Fruit fly (Drosophila melanogaster) whole organism, pupa: ENCODE measurements around the gene Trf4-1.

Experiments
- CG10348 ChIP-seq: fragments of 200-800 bp; sonication (Bioruptor generic); IDR thresholded peaks from 2 replicates; pipeline ENCODE4 v1.3.6; 2022; ENCODE audit warnings: missing biosample characterization, missing genetic modification characterization
- CG12605 ChIP-seq: fragments of 200-800 bp; sonication (Bioruptor generic); IDR thresholded peaks from 2 replicates; pipeline ENCODE4 v1.3.6; 2022; ENCODE audit warnings: missing biosample characterization, missing genetic modification characterization
- CG13204 ChIP-seq: fragments of 200-800 bp; sonication (Bioruptor generic); optimal IDR thresholded peaks from 2 replicates; lab custom pipeline; 2018; ENCODE audit warnings: missing biosample characterization, mild to moderate bottlenecking, missing genetic modification characterization, moderate library complexity
- CG14655 ChIP-seq: fragments of 200-800 bp; sonication (Bioruptor generic); optimal IDR thresholded peaks from 3 replicates; lab custom pipeline; 2017; ENCODE audit warnings: mild to moderate bottlenecking, missing biosample characterization, missing genetic modification reagents, missing genetic modification characterization
- CG15710 ChIP-seq: fragments of 200-800 bp; sonication (Bioruptor generic); optimal IDR thresholded peaks from 2 replicates; lab custom pipeline; 2018; ENCODE audit warnings: missing biosample characterization, mild to moderate bottlenecking, missing genetic modification characterization, moderate library complexity
- CG17806 ChIP-seq: fragments of 200-800 bp; sonication (Bioruptor generic); optimal IDR thresholded peaks from 2 replicates; lab custom pipeline; 2018; ENCODE audit warnings: missing biosample characterization, mild to moderate bottlenecking, missing genetic modification characterization, moderate library complexity
- CG32121 ChIP-seq: fragments of 200-800 bp; sonication (Bioruptor generic); IDR thresholded peaks from 2 replicates; pipeline ENCODE4 v1.3.6; 2022; ENCODE audit warnings: missing biosample characterization, missing genetic modification characterization
- CG34367 ChIP-seq: fragments of 200-800 bp; sonication (Bioruptor generic); optimal IDR thresholded peaks from 2 replicates; lab custom pipeline; 2018; ENCODE audit warnings: missing biosample characterization, mild to moderate bottlenecking, missing genetic modification characterization
- CG4496 ChIP-seq: fragments of 200-800 bp; sonication (Bioruptor generic); IDR thresholded peaks from 3 replicates; pipeline ENCODE4 v1.3.6; 2022; ENCODE audit warnings: missing biosample characterization, missing genetic modification characterization
- CG8159 ChIP-seq: fragments of 200-800 bp; sonication (Bioruptor generic); optimal IDR thresholded peaks from 3 replicates; lab custom pipeline; 2018; ENCODE audit warnings: missing biosample characterization, mild to moderate bottlenecking, missing genetic modification characterization, moderate library complexity
- CG8301 ChIP-seq: fragments of 200-800 bp; sonication (Bioruptor generic); optimal IDR thresholded peaks from 2 replicates; lab custom pipeline; 2018; ENCODE audit warnings: missing biosample characterization, mild to moderate bottlenecking, missing genetic modification characterization
- CG9948 ChIP-seq: fragments of 200-800 bp; sonication (Bioruptor generic); optimal IDR thresholded peaks from 2 replicates; lab custom pipeline; 2018; ENCODE audit warnings: missing biosample characterization, mild to moderate bottlenecking, missing genetic modification characterization, moderate library complexity
- D1 ChIP-seq: fragments of 200-800 bp; sonication (Bioruptor generic); optimal IDR thresholded peaks from 2 replicates; lab custom pipeline; 2018; ENCODE audit warnings: missing biosample characterization, mild to moderate bottlenecking, missing genetic modification characterization, moderate library complexity
- EcR ChIP-seq: fragments of 200-800 bp; sonication (Bioruptor generic); optimal IDR thresholded peaks from 3 replicates; lab custom pipeline; 2019; ENCODE audit warnings: missing biosample characterization, missing genetic modification characterization, mild to moderate bottlenecking, moderate library complexity, missing genetic modification reagents
- Ets98B ChIP-seq: fragments of 200-800 bp; sonication (Bioruptor generic); IDR thresholded peaks from 2 replicates; pipeline ENCODE4 v1.3.6; 2022; ENCODE audit warnings: missing biosample characterization, missing genetic modification characterization
- Pif1A ChIP-seq: fragments of 200-800 bp; sonication (Bioruptor generic); optimal IDR thresholded peaks from 3 replicates; lab custom pipeline; 2016; ENCODE audit warnings: missing biosample characterization, missing genetic modification characterization
- Pif1B ChIP-seq: fragments of 200-800 bp; sonication (Bioruptor generic); optimal IDR thresholded peaks from 3 replicates; lab custom pipeline; 2016; ENCODE audit warnings: missing biosample characterization, missing genetic modification characterization
- Snoo ChIP-seq: fragments of 200-800 bp; sonication (Bioruptor generic); optimal IDR thresholded peaks from 3 replicates; lab custom pipeline; 2017; ENCODE audit warnings: missing biosample characterization, mild to moderate bottlenecking, missing genetic modification characterization, inconsistent platforms
- fd96Ca ChIP-seq: fragments of 200-800 bp; sonication (Bioruptor generic); IDR thresholded peaks from 3 replicates; pipeline ENCODE4 v1.3.6; 2022; ENCODE audit warnings: missing biosample characterization, missing genetic modification characterization
- gl ChIP-seq: fragments of 200-800 bp; sonication (Bioruptor generic); optimal IDR thresholded peaks from 2 replicates; lab custom pipeline; 2018; ENCODE audit warnings: missing biosample characterization, mild to moderate bottlenecking, missing genetic modification characterization
- rn ChIP-seq: fragments of 200-800 bp; sonication (Bioruptor generic); IDR thresholded peaks from 2 replicates; pipeline ENCODE4 v1.3.6; 2022; ENCODE audit warnings: missing biosample characterization, missing genetic modification characterization

The Trf4-1 gene

DNA sequence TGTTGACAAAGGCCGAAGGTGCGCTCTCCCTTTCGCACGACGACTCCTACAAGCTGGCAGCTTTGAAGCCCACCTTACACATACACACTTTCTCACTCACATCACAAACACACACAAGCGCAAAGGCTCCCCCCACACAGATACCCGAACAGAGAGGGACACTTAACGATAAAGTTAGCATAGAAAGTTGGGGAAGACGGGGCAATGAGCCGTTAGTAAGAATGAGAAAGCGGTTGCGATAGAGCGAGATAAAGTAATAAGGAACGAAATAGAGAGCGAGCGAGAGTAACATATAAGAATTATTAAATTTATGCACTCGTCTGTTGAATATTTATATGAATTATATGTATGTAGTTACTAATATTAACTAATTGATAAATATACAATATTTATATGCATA lies 8.9 kb downstream of the Trf4-1 start:
- TF ChIP-seq Pif1B (GFP tag; lab: Kevin White, UChicago): no peak
- no peak for TF ChIP-seq CG4496
- TF ChIP-seq D1 (tag; lab: Kevin White, UChicago): no peak
- no peak for TF ChIP-seq CG14655 (GFP tag; lab: Kevin White, UChicago)
- TF ChIP-seq EcR (GFP tag; lab: Kevin White, UChicago): peak; percentile 13
- TF ChIP-seq, all 21 proteins: peak for 1

DNA sequence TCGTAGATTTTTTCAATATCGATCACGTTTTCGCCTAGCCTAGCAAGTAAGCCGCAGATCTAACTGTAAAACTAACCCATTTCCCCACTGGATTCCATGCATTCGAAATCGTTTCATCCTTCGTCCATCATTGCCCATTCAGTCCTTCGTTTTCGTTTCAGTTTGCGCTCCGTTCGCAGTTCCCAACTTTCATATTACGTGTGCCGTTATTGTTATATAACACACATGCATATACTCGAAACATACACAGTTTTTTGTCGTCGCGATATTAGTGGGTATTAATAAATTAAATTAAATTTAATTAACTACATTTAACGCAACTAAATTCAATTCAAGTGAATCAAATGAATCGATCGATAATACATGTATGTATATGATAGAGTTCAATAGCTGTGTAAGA lies 9.5 kb downstream of the Trf4-1 start:
- no peak for TF ChIP-seq CG14655 (GFP tag; lab: Kevin White, UChicago)
- TF ChIP-seq CG12605 (GFP tag; lab: Robert Waterston, UW): no peak
- TF ChIP-seq CG8301 (tag; lab: Kevin White, UChicago): no peak
- no peak for TF ChIP-seq D1 (tag; lab: Kevin White, UChicago)
- TF ChIP-seq CG9948 (tag; lab: Kevin White, UChicago): no peak

DNA sequence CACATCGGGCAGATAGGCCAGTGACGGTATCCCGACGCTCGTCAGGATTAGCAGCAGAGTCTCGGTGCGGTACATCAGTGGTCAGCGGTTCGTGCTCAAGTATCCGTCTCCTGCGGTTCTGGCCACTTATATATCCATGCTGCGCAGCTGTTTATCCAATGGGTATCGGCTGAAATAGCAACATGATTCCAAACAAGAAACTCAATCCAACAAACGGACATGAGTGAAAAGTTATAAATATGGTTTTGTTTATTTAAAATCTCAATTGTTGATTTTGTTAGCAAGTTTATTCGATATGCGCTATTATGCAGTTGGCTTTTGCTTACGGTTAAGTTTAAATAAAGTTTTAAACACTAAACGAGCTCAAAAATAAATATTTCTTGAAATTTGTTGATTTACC lies 10.7 kb downstream of the Trf4-1 start, which contains the start of gene CG12111:
CG12111 (minus strand) TSS at position 101 of the 400 bp plus-strand sequence.
- TF ChIP-seq CG4496 (no peak), CG13204 (GFP tag; lab: Kevin White, UChicago) (no peak), CG34367 (tag; lab: Kevin White, UChicago) (no peak)

dm6 chrX:8571936-8572335 lies 11.8 kb downstream of the Trf4-1 start:
- no peak for TF ChIP-seq Pif1A (GFP tag; lab: Kevin White, UChicago)
- TF ChIP-seq CG32121 (GFP tag; lab: Robert Waterston, UW): no peak
- no peak for TF ChIP-seq CG10348
- TF ChIP-seq Snoo (tag; lab: Kevin White, UChicago): no peak
- no peak for TF ChIP-seq Pif1B (GFP tag; lab: Kevin White, UChicago)
- no peak for TF ChIP-seq CG12605 (GFP tag; lab: Robert Waterston, UW)
- TF ChIP-seq rn (GFP tag; lab: Robert Waterston, UW): no peak

dm6 chrX:8572939-8573594 lies 12.9 kb downstream of the Trf4-1 start, which contains the start of gene spirit:
Gene spirit, minus strand, starts transcription at chrX:8573593.
- TF ChIP-seq CG8301 (tag; lab: Kevin White, UChicago): peak; percentile 1
- no peak for TF ChIP-seq Snoo (tag; lab: Kevin White, UChicago)
- peak; percentile 14 for TF ChIP-seq CG14655 (GFP tag; lab: Kevin White, UChicago)
- 0 out of 2 replicates have a peak, but pooled peaks have one; percentile 10 for TF ChIP-seq Ets98B (GFP tag; lab: Robert Waterston, UW)
- TF ChIP-seq Pif1B (GFP tag; lab: Kevin White, UChicago): no peak
- TF ChIP-seq, all 21 proteins: peak for 3

DNA sequence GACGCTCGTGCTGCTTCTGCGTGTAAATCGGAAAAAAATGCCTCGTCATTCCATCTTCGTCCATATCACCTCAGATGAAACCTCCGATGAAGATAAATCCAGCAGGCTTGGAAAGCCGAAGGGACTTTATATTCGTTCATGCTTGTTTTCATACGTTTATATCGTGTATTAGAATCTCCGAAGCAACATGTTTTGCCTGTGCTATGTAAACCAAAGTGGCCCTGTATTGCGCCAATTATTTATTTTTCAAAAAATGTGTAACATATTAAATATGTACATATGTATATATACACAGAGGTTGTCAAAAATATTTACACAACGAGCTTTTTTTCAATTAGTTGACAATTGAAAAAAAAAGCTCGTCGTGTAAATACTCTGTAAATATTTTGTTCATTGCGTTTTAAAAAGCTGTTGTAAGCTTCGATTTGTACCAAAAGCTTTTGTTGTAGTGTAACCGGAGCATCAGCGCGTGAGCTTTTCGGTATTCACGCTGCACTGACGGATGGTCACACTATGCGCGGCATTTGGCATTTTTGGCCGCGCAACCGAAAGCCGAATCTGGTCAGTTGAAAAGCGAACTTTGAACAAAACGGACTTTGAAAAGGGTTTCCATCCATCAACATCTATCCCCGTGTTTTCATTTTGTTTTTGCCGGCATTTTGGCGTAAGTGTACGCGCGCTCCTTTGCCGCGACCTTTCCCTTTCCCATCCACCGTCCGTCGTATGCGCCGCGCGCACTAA lies 13.8 kb downstream of the Trf4-1 start, which contains the start of gene CG12065:
CG12065 (plus strand) TSS at position 563 of the 741 bp plus-strand sequence.
- TF ChIP-seq CG12605 (GFP tag; lab: Robert Waterston, UW): no peak; the same call in 1 of the 2 replicates
- no peak for TF ChIP-seq CG4496
- TF ChIP-seq CG8159 (tag; lab: Kevin White, UChicago): peak; percentile 2
- no peak for TF ChIP-seq CG9948 (tag; lab: Kevin White, UChicago)
- TF ChIP-seq CG14655 (GFP tag; lab: Kevin White, UChicago): no peak
- peak; percentile 25 for TF ChIP-seq Pif1A (GFP tag; lab: Kevin White, UChicago)
- no peak for TF ChIP-seq CG15710 (tag; lab: Kevin White, UChicago)
- no peak for TF ChIP-seq CG8301 (tag; lab: Kevin White, UChicago)
- TF ChIP-seq Snoo (tag; lab: Kevin White, UChicago): no peak
- TF ChIP-seq Pif1B (GFP tag; lab: Kevin White, UChicago): peak; percentile 48
- TF ChIP-seq gl (tag; lab: Kevin White, UChicago): no peak
- TF ChIP-seq Ets98B (GFP tag; lab: Robert Waterston, UW): no peak
- no peak for TF ChIP-seq D1 (tag; lab: Kevin White, UChicago)

DNA sequence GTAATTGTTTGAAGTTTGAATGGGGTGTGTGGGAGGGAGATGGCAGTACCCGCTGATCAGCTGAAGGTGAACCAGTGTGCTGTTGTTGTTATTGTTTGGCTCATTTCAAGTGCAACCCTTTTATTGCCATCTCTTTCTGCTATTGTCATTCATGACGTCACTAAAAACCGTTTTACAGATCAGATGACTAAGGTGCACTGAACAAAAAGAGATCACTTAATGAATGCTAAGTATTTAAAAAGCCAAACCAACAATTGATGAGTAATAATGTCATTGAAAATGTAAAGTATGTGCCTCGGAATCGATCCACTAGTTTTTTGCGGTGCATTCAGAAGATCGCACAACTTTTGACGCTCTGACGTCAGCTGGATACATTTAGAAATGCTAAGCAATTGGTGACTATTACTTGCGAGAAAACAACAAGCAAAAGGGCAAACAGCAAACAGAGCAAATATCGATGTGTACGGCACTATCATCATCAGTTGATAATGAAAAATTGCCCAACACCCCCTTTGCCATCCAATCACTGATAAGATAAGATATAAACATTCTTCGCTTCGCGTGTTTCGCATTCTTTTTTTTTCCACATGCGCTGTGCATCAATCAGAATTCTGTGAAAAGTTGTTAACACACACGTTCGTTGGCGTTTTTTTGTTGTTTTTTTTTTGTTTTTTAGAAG lies 14.7 kb downstream of the Trf4-1 start:
- TF ChIP-seq CG10348 (no peak), Snoo (tag; lab: Kevin White, UChicago) (peak; percentile 46), CG17806 (tag; lab: Kevin White, UChicago) (peak; percentile 45), CG32121 (GFP tag; lab: Robert Waterston, UW) (no peak), CG9948 (tag; lab: Kevin White, UChicago) (peak; percentile 29), CG8301 (tag; lab: Kevin White, UChicago) (peak; percentile 48), EcR (GFP tag; lab: Kevin White, UChicago) (no peak), CG14655 (GFP tag; lab: Kevin White, UChicago) (peak; percentile 51), CG34367 (tag; lab: Kevin White, UChicago) (peak; percentile 33), CG12605 (GFP tag; lab: Robert Waterston, UW) (peak; percentile 25), Ets98B (GFP tag; lab: Robert Waterston, UW) (peak; percentile 31; the same call in 1 of the 2 replicates), D1 (tag; lab: Kevin White, UChicago) (no peak), Pif1B (GFP tag; lab: Kevin White, UChicago) (peak; percentile 58), gl (tag; lab: Kevin White, UChicago) (no peak), fd96Ca (GFP tag; lab: Robert Waterston, UW) (peak; percentile 48; the same call in 2 of the 3 replicates), rn (GFP tag; lab: Robert Waterston, UW) (0 out of 2 replicates have a peak, but pooled peaks have one; percentile 4), Pif1A (GFP tag; lab: Kevin White, UChicago) (peak; percentile 52), CG15710 (tag; lab: Kevin White, UChicago) (peak; percentile 21), CG13204 (GFP tag; lab: Kevin White, UChicago) (no peak), CG8159 (tag; lab: Kevin White, UChicago) (peak; percentile 58), CG4496 (peak; percentile 30; the same call in 1 of the 3 replicates)
